Fruit fly (Drosophila melanogaster): ENCODE data around the gene Reepl1.

- TF ChIP-seq h (optimal IDR thresholded peaks at IDR 0.05) = no peak
- TF ChIP-seq Myc (optimal IDR thresholded peaks at IDR 0.05) = no peak
- TF ChIP-seq insv (optimal IDR thresholded peaks at IDR 0.05) = no peak
- no peak for TF ChIP-seq psq (optimal IDR thresholded peaks at IDR 0.05)
Measured at dm6 chrX:11622649-11623425, 50.3 kb downstream of the Reepl1 start.
